Worm (Caenorhabditis elegans) whole organism, L4 larva: ENCODE results near the gene fipr-8.

ENCODE experiments used
- aly-2 ChIP-seq: sonication (generic microtip); optimal IDR thresholded peaks from 2 replicates; lab custom pipeline; 2018; ENCODE audit warnings: missing biosample characterization, missing genetic modification characterization
- ceh-82 ChIP-seq: sonication (generic microtip); optimal IDR thresholded peaks from 2 replicates; lab custom pipeline; 2017; ENCODE audit warnings: missing biosample characterization, missing genetic modification characterization
- dpl-1 ChIP-seq: fragments of 150-350 bp; optimal IDR thresholded peaks from 2 replicates; lab custom pipeline; 2014; ENCODE audit warnings: missing biosample characterization, missing genetic modification reagents, missing genetic modification characterization
- lin-13 ChIP-seq: fragments of 150-350 bp; optimal IDR thresholded peaks from 2 replicates; lab custom pipeline; 2014; ENCODE audit warnings: missing biosample characterization, missing genetic modification reagents, missing genetic modification characterization
- mdl-1 ChIP-seq, 2 experiments: fragments of 150-350 bp in 1 of 2; sonication (generic microtip) in 1 of 2; optimal IDR thresholded peaks; 2 replicates each; lab custom pipeline; 2014 to 2017; ENCODE audit warnings: missing biosample characterization in 2 of 2, missing genetic modification characterization in 2 of 2
- nhr-25 ChIP-seq: sonication (generic microtip); optimal IDR thresholded peaks from 2 replicates; lab custom pipeline; 2017; ENCODE audit warnings: missing genetic modification characterization, mild to moderate bottlenecking, missing compliant biosample characterization, antibody characterized with exemption, moderate library complexity, borderline replicate concordance; ENCODE audit not compliant: insufficient read depth

DNA sequence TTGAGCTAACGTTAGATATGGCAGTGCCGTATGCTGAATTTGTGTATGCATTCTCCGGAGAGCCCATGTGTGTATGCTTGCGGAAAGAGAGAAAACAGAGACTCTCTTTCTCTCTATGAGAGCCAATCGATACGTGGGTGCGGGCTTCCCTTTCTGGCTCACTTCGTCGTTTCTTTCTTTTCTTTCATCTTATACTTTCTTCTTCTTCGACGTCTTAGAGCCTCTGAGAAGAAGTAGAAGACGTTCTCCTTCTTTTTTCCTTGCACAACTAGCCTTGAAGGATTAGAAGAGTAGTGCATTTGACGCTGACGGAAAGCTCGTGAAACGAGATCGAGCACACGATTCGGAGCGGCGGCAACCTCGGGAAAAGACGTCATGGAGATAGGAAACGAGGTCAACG, 34.1 kb upstream of the fipr-8 start:
- TF ChIP-seq nhr-25 (tag; lab: Kevin White, UChicago) (no peak), mdl-1 (tag; optimal IDR thresholded peaks at IDR 0.05; lab: Kevin White, UChicago) (peak in 1 of 2 experiments; percentile 4), lin-13 (GFP tag; lab: Kevin White, UChicago) (no peak), ceh-82 (tag; lab: Kevin White, UChicago) (no peak), aly-2 (tag; lab: Kevin White, UChicago) (no peak), dpl-1 (GFP tag; lab: Kevin White, UChicago) (no peak)
